Fruit fly (Drosophila melanogaster): Measurements from ENCODE around the gene CG18281.

Gene CG18281

dm6 chr3L:20529918-20530317, 30.3 kb downstream of the CG18281 start:
- no peak for TF ChIP-seq lola (GFP tag; optimal IDR thresholded peaks at IDR 0.05)
- no peak for TF ChIP-seq dl (GFP tag; optimal IDR thresholded peaks at IDR 0.05; ENCODE audit: insufficient read depth in 1 of 2, partially characterized antibody in 2 of 2)
- TF ChIP-seq Mio (GFP tag; optimal IDR thresholded peaks at IDR 0.05), result no peak
- TF ChIP-seq dsf (GFP tag; optimal IDR thresholded peaks at IDR 0.05; ENCODE audit: borderline replicate concordance), result no peak
- TF ChIP-seq Vsx2 (GFP tag; optimal IDR thresholded peaks at IDR 0.05; ENCODE audit: partially characterized antibody), result no peak
- TF ChIP-seq usp (GFP tag; optimal IDR thresholded peaks at IDR 0.05), result no peak
- TF ChIP-seq GATAd (GFP tag; optimal IDR thresholded peaks at IDR 0.05), result no peak
- TF ChIP-seq Dfd (GFP tag; optimal IDR thresholded peaks at IDR 0.05), result no peak
- TF ChIP-seq OdsH (GFP tag; optimal IDR thresholded peaks at IDR 0.05), result no peak
- no peak for TF ChIP-seq dmrt93B (GFP tag; optimal IDR thresholded peaks at IDR 0.05)
- TF ChIP-seq Sp1 (GFP tag; optimal IDR thresholded peaks at IDR 0.05), result no peak

- TF ChIP-seq Abd-B (GFP tag; optimal IDR thresholded peaks at IDR 0.05) (no peak), Hnf4 (GFP tag; optimal IDR thresholded peaks at IDR 0.05) (peak; percentile 9)
Observed at dm6 chr3L:20530347-20531177, 30.9 kb downstream of the CG18281 start.

dm6 chr3L:20531257-20531656, 31.6 kb downstream of the CG18281 start:
- TF ChIP-seq CrebA (GFP tag; optimal IDR thresholded peaks at IDR 0.05; ENCODE audit: borderline replicate concordance) (no peak), Myc (optimal IDR thresholded peaks at IDR 0.05) (no peak), sv (GFP tag; optimal IDR thresholded peaks at IDR 0.05) (no peak), Hr83 (GFP tag; optimal IDR thresholded peaks at IDR 0.05; ENCODE audit: poor library complexity, severe bottlenecking) (no peak), lola (GFP tag; optimal IDR thresholded peaks at IDR 0.05) (no peak), CG32264 (GFP tag; optimal IDR thresholded peaks at IDR 0.05) (no peak), usp (GFP tag; optimal IDR thresholded peaks at IDR 0.05) (no peak)

dm6 chr3L:20533409-20533808, 33.8 kb downstream of the CG18281 start, which contains the start of gene CG13250:
CG13250 (plus strand) TSS chr3L:20533709.
- no peak for TF ChIP-seq lola (GFP tag; optimal IDR thresholded peaks at IDR 0.05)
- TF ChIP-seq sv (GFP tag; optimal IDR thresholded peaks at IDR 0.05), result no peak
- TF ChIP-seq GATAd (GFP tag; optimal IDR thresholded peaks at IDR 0.05), result no peak
- TF ChIP-seq woc (GFP tag; optimal IDR thresholded peaks at IDR 0.05), result no peak
- no peak for TF ChIP-seq br (GFP tag; optimal IDR thresholded peaks at IDR 0.05)
- no peak for TF ChIP-seq CrebA (GFP tag; optimal IDR thresholded peaks at IDR 0.05; ENCODE audit: borderline replicate concordance)
- no peak for TF ChIP-seq brk (GFP tag; optimal IDR thresholded peaks at IDR 0.05)
- TF ChIP-seq Hr83 (GFP tag; optimal IDR thresholded peaks at IDR 0.05; ENCODE audit: poor library complexity, severe bottlenecking), result no peak
- no peak for TF ChIP-seq Hr78 (GFP tag; optimal IDR thresholded peaks at IDR 0.05)
- TF ChIP-seq OdsH (GFP tag; optimal IDR thresholded peaks at IDR 0.05), result no peak
- TF ChIP-seq Dif (GFP tag; optimal IDR thresholded peaks at IDR 0.05; ENCODE audit: partially characterized antibody), result no peak
- TF ChIP-seq ey (GFP tag; optimal IDR thresholded peaks at IDR 0.05), result no peak
- no peak for TF ChIP-seq N (GFP tag; optimal IDR thresholded peaks at IDR 0.05)
- TF ChIP-seq sage (GFP tag; optimal IDR thresholded peaks at IDR 0.05), result no peak
- no peak for TF ChIP-seq psq (GFP tag; optimal IDR thresholded peaks at IDR 0.05)

dm6 chr3L:20536919-20537318, 37.3 kb downstream of the CG18281 start:
- TF ChIP-seq ey (GFP tag; optimal IDR thresholded peaks at IDR 0.05), result no peak
- no peak for TF ChIP-seq sv (GFP tag; optimal IDR thresholded peaks at IDR 0.05)
- TF ChIP-seq Jra (GFP tag; optimal IDR thresholded peaks at IDR 0.05), result no peak
- TF ChIP-seq sage (GFP tag; optimal IDR thresholded peaks at IDR 0.05), result no peak
- no peak for TF ChIP-seq Myc (optimal IDR thresholded peaks at IDR 0.05)
- TF ChIP-seq rgr (GFP tag; optimal IDR thresholded peaks at IDR 0.05), result no peak
- TF ChIP-seq dmrt93B (GFP tag; optimal IDR thresholded peaks at IDR 0.05), result no peak
- no peak for TF ChIP-seq OdsH (GFP tag; optimal IDR thresholded peaks at IDR 0.05)
- TF ChIP-seq br (GFP tag; optimal IDR thresholded peaks at IDR 0.05), result no peak
- TF ChIP-seq usp (GFP tag; optimal IDR thresholded peaks at IDR 0.05), result no peak
- TF ChIP-seq Sp1 (GFP tag; optimal IDR thresholded peaks at IDR 0.05), result no peak
